Fruit fly (Drosophila melanogaster): ENCODE data around the gene Hmgcr.
A peak's percentile ranks its signal among the peaks of the same experiment; 100 is the strongest.

Gene Hmgcr

DNA sequence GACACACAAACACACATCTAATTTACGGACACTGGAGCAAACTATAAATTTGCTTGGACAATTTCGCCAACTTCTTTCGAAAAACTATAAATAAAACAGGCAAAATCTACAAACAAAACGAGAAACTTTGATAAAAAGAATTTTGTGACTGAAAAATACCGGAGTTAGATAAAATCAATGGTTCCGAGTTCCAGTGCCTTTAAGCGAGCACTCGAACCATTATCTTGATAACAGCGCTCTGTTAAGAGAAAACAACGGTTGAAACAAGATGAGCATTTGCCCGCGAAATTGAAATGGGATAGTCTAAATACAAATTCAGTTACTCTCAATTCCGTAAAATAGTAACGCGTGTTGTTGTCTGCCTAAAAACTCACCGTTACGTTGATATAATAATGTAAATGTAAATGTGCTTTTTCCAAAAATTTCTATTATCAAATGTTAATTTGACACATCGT is 38.5 kb upstream of the Hmgcr start, which contains the start of gene CG10254 (continued):
- TF ChIP-seq nau (GFP tag; optimal IDR thresholded peaks at IDR 0.05) (no peak), pan (optimal IDR thresholded peaks at IDR 0.05) (no peak), pan (GFP tag; optimal IDR thresholded peaks at IDR 0.05 in 1 of 2, IDR thresholded peaks at IDR 0.05 in 1 of 2) (no peak), chinmo (GFP tag; IDR thresholded peaks at IDR 0.05; ENCODE audit: partially characterized antibody) (peak; percentile 38; the same call in 1 of the 4 replicates), CTCF (GFP tag; optimal IDR thresholded peaks at IDR 0.05) (peak; percentile 73), CG1602 (GFP tag; optimal IDR thresholded peaks at IDR 0.05) (no peak), MBD-R2 (GFP tag; IDR thresholded peaks at IDR 0.05) (peak; percentile 48), YL-1 (GFP tag; optimal IDR thresholded peaks at IDR 0.05) (peak; percentile 45), CG7372 (GFP tag; IDR thresholded peaks at IDR 0.05) (no peak), phol (tag; optimal IDR thresholded peaks at IDR 0.05) (peak; percentile 28), E2f2 (GFP tag; IDR thresholded peaks at IDR 0.05) (peak; percentile 90), gt (GFP tag; IDR thresholded peaks at IDR 0.05) (no peak), pzg (GFP tag; optimal IDR thresholded peaks at IDR 0.05) (peak; percentile 59), Ets97D (GFP tag; optimal IDR thresholded peaks at IDR 0.05) (peak; percentile 7), CG12659 (GFP tag; optimal IDR thresholded peaks at IDR 0.05) (peak; percentile 35), Gsc (GFP tag; IDR thresholded peaks at IDR 0.05) (no peak), croc (GFP tag; conservative IDR thresholded peaks at IDR 0.05) (no peak), pita (GFP tag; optimal IDR thresholded peaks at IDR 0.05) (peak; percentile 64), CG13287 (GFP tag; IDR thresholded peaks at IDR 0.05; ENCODE audit: partially characterized antibody) (peak; percentile 34; the same call in 1 of the 2 replicates)

DNA sequence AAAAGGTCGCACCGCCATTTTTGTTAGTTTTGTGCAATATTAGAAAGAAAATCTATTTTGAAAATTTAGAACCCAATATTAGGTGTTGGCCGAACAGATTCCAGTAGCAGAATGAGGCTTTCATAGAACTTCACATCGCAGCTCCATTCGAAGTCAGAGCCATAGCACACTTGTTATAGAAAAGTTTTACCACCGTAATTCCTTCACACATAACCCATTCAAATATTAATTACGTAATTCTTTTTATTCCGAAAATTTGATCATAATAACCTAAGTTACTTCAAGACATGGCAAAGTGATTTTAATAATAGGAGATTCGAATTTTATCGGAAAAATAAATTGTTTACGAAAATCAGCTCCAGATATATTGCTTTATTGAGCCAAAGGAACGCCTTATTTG is 37.0 kb upstream of the Hmgcr start, which contains the start of gene CG10252:
Gene CG10252 (minus strand): TSS at position 101 of the 400 bp plus-strand sequence.
- TF ChIP-seq Pdp1 (GFP tag; optimal IDR thresholded peaks at IDR 0.05) (peak in 1 of 2 experiments; percentile 68), NC2β (GFP tag; optimal IDR thresholded peaks at IDR 0.05) (no peak)

DNA sequence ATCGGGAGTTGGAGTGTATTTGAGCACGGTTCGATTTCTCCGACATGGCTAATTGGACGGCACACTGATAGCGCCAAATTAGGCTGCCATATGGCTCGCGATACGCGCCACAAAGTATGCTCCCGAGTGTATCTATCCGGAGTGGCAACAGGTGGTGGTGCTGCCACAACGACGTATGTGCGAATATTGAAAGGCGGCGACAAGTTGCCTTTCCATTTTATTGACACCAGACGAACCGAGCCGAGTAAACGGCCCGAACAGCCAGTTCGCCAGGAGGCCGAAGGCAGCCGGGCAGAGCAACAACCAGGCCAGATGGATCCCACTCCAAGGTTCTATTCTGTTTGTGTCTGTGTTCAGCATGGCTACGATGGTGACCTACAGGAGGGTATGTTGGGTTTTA is 34.3 kb upstream of the Hmgcr start, which contains the start of gene prt:
Gene prt (minus strand): TSS at position 193 of the 400 bp plus-strand sequence.
- TF ChIP-seq Usf (GFP tag; optimal IDR thresholded peaks at IDR 0.05) (no peak), scrt (GFP tag; optimal IDR thresholded peaks at IDR 0.05) (peak; percentile 72), Hr78 (GFP tag; optimal IDR thresholded peaks at IDR 0.05) (no peak), lmd (GFP tag; IDR thresholded peaks at IDR 0.05) (no peak), CG11456 (GFP tag; IDR thresholded peaks at IDR 0.05) (0 out of 3 replicates have a peak, but pooled peaks have one; percentile 25), Mrtf (GFP tag; IDR thresholded peaks at IDR 0.05) (0 out of 3 replicates have a peak, but pooled peaks have one; percentile 16), Deaf1 (tag; optimal IDR thresholded peaks at IDR 0.05) (peak; percentile 87), fru (optimal IDR thresholded peaks at IDR 0.05) (no peak), Ets65A (GFP tag) (peak; percentile 27), crol (GFP tag; IDR thresholded peaks at IDR 0.05) (no peak), CG1792 (GFP tag; optimal IDR thresholded peaks at IDR 0.05) (no peak), fd3F (GFP tag; optimal IDR thresholded peaks at IDR 0.05) (no peak), CG2116 (GFP tag; optimal IDR thresholded peaks at IDR 0.05) (no peak), CG8765 (GFP tag; IDR thresholded peaks at IDR 0.05) (no peak), ind (GFP tag; optimal IDR thresholded peaks at IDR 0.05) (no peak), CG16863 (GFP tag; optimal IDR thresholded peaks at IDR 0.05) (no peak)

DNA sequence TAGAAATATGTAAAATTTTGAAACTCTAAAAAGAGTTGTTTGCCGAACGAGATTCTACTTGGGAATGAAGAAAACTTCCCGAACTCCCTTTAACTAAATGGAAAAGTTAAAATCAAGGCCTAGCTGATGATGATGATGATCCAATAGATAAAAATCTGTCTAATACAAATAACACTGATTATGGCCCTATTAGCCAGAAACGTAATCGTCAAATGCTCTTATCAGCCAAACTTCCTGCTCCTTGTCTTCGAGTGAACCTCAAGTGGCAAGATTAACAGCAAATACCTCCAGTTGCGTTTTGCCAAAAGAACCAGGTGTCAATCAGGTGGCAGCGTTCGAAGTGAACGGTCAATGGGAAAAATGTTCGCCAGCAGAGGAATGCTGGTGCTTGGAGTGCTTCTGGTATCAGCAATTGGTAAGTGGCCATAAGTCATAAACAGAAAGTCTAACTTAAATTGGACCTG is 32.8 kb upstream of the Hmgcr start, which contains the start of the genes CG31468 and Gba1a:
Gene CG31468 (minus strand): TSS at position 51 of the 464 bp plus-strand sequence.
Gene Gba1a (plus strand): TSS at position 318 of the 464 bp plus-strand sequence.
- TF ChIP-seq toy (GFP tag; IDR thresholded peaks at IDR 0.05) (no peak), CG2129 (GFP tag; IDR thresholded peaks at IDR 0.05; ENCODE audit: partially characterized antibody) (no peak), Hr51 (GFP tag; optimal IDR thresholded peaks at IDR 0.05) (no peak), CG2712 (tag; optimal IDR thresholded peaks at IDR 0.05) (no peak), ftz-f1 (GFP tag; optimal IDR thresholded peaks at IDR 0.05) (no peak), PHDP (tag; optimal IDR thresholded peaks at IDR 0.05) (no peak), CG13123 (GFP tag; optimal IDR thresholded peaks at IDR 0.05) (no peak), Myb (GFP tag; optimal IDR thresholded peaks at IDR 0.05) (no peak), Elba2 (GFP tag; optimal IDR thresholded peaks at IDR 0.05) (peak; percentile 28), kay (GFP tag; optimal IDR thresholded peaks at IDR 0.05) (no peak), dysf (GFP tag; IDR thresholded peaks at IDR 0.05) (no peak), Aef1 (GFP tag; IDR thresholded peaks at IDR 0.05) (no peak), CG6813 (GFP tag; optimal IDR thresholded peaks at IDR 0.05) (no peak)
